Fruit fly (Drosophila melanogaster): ENCODE measurements around the gene Flacc.

Gene Flacc

DNA sequence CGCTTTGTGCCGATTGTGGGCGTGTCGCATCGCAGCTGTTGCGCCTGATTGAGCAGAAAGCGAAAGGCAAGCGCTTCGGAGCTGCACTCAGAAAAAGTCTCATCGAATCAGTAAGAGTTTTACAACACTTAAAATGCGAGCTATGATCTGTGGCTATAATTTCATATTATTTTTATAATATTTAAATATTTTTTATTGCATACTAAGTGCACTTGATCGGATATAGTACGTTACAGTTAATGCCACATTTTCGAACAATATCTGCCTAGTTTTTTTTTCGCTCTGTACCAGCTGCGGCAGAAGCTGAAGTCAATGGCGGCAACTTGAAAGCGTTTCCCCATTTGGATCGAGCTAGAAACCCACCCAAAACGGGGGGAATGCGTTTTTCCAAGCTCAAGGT, 9.4 kb upstream of the Flacc start:
- no peak for TF ChIP-seq EcR (GFP tag; optimal IDR thresholded peaks at IDR 0.05)
- TF ChIP-seq Dll (optimal IDR thresholded peaks at IDR 0.05): no peak
- no peak for TF ChIP-seq psq (optimal IDR thresholded peaks at IDR 0.05)
- TF ChIP-seq pan (optimal IDR thresholded peaks at IDR 0.05): no peak
- no peak for TF ChIP-seq usp (GFP tag; optimal IDR thresholded peaks at IDR 0.05)
- TF ChIP-seq CG8478 (optimal IDR thresholded peaks at IDR 0.05): no peak

DNA sequence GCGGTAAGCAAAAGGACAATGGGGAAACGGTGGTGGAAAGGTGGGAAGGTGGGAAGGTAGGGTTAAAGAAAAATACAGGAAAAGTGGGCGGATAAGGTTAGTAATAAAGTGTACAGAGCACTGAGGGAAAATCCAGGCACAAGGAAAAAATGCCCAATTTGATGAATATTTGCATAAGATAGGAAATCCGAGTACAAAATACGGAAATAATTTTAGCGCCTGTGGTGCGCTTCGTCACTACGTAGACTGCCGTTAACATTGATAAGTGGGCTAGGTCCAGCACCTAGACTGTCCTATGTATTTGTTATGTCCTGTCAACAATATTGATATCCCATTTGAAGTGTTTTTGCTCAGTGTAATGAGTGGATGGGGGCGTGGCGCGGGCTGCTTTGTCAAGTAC, 7.5 kb upstream of the Flacc start:
- TF ChIP-seq psq (optimal IDR thresholded peaks at IDR 0.05): no peak
- no peak for TF ChIP-seq EcR (GFP tag; optimal IDR thresholded peaks at IDR 0.05)
- TF ChIP-seq usp (GFP tag; optimal IDR thresholded peaks at IDR 0.05): no peak
- no peak for TF ChIP-seq CG8478 (optimal IDR thresholded peaks at IDR 0.05)
- no peak for TF ChIP-seq Dll (optimal IDR thresholded peaks at IDR 0.05)
- no peak for TF ChIP-seq pan (optimal IDR thresholded peaks at IDR 0.05)

DNA sequence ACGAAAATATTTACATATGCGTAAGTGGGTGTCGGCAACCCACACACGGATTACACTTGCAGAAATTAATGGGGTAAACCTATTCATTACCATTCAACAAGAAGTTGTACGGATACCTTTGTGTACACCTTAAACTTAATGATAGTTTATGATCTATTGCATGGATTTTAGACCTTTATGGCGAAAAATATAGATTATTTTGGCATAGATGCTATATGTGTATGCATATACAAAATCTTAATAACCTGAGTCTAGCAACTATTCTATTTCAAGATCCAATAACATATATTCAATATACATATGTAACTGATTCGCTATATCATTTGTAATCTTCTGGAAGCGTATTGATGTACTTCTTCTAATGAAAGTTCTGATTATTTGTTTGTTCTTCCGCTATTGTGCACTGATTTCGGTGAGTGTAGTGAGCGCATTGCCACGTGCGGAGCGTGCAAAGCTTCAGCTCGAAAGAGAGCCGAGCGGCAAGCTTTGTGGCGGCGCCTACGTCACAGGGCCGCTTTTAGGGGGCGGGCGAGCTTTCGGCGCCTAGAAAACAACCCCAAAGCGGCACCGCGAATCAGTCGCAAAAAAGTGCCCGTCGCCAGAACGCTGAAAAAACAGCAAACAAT, 6.5 kb upstream of the Flacc start, which contains the start of gene CG7378:
Gene CG7378 (plus strand): TSS at position 576 of the 626 bp plus-strand sequence.
- no peak for TF ChIP-seq CG8478 (optimal IDR thresholded peaks at IDR 0.05)
- no peak for TF ChIP-seq pan (optimal IDR thresholded peaks at IDR 0.05)
- TF ChIP-seq psq (optimal IDR thresholded peaks at IDR 0.05): no peak
- no peak for TF ChIP-seq EcR (GFP tag; optimal IDR thresholded peaks at IDR 0.05)
- no peak for TF ChIP-seq usp (GFP tag; optimal IDR thresholded peaks at IDR 0.05)
- TF ChIP-seq Dll (optimal IDR thresholded peaks at IDR 0.05): no peak

DNA sequence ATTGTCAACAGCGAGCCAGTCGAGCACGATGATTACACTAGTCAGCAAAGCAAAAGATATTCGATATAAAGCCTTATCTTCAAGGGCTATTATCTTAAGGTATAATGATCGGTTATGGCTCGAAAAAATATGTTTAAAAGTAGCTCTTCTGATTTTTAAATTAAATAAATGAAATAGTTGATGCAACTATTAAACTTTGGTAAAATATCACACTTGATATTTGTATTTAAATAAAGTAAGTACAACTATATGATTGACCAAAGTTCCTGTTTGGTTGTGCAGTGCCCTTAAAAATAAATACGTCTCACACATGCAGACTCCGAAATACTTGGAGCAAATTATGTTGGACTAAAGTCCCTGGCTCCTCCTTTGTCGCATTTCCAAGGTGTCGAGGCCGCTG, 4.5 kb upstream of the Flacc start:
- TF ChIP-seq CG8478 (optimal IDR thresholded peaks at IDR 0.05): no peak
- TF ChIP-seq usp (GFP tag; optimal IDR thresholded peaks at IDR 0.05): no peak
- TF ChIP-seq Dll (optimal IDR thresholded peaks at IDR 0.05): no peak
- no peak for TF ChIP-seq psq (optimal IDR thresholded peaks at IDR 0.05)
- TF ChIP-seq EcR (GFP tag; optimal IDR thresholded peaks at IDR 0.05): no peak
- no peak for TF ChIP-seq pan (optimal IDR thresholded peaks at IDR 0.05)

DNA sequence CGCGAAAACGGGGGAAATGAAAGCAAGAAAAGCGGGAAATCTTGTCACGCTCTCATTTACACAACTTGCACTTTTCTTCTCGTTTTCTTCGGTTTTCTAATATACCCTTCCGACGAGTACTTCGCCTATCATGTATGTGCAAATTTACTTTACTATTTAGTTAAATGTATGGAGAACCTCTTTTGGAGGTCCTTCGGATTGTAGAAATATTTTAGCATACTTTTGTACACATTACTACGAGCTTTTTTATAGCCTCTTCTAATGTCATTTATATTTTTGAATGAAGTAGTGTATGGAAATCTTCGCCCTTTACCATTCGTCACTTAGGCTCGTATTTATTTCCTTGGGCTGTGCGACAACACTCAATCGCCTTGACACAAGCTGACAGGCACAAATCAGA, 3.9 kb upstream of the Flacc start:
- no peak for TF ChIP-seq psq (optimal IDR thresholded peaks at IDR 0.05)
- no peak for TF ChIP-seq pan (optimal IDR thresholded peaks at IDR 0.05)
- no peak for TF ChIP-seq CG8478 (optimal IDR thresholded peaks at IDR 0.05)
- no peak for TF ChIP-seq Dll (optimal IDR thresholded peaks at IDR 0.05)
- no peak for TF ChIP-seq EcR (GFP tag; optimal IDR thresholded peaks at IDR 0.05)
- no peak for TF ChIP-seq usp (GFP tag; optimal IDR thresholded peaks at IDR 0.05)

DNA sequence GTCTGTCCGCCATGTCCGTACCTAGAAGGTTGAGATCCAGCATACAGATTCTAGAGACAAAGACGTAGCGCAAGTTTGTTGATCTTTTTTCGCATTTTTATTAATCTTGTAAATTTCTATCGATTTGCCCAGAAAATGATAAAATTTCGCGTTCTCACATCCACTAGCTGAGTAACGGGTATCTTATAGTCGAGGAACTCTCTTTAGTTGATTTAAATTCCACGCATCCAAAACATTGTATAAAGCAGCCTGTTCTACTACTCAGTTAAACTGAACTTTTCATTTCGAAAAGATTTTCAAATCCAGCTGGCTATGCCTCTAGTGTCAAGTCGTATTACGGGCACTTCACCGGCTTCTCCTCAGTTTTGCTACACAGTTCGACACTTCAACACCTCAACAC, 710 bp upstream of the Flacc start, which contains the start of gene SdhBL:
Gene SdhBL (plus strand): TSS at position 301 of the 400 bp plus-strand sequence.
- TF ChIP-seq psq (optimal IDR thresholded peaks at IDR 0.05): no peak
- TF ChIP-seq Dll (optimal IDR thresholded peaks at IDR 0.05): no peak
- no peak for TF ChIP-seq pan (optimal IDR thresholded peaks at IDR 0.05)

DNA sequence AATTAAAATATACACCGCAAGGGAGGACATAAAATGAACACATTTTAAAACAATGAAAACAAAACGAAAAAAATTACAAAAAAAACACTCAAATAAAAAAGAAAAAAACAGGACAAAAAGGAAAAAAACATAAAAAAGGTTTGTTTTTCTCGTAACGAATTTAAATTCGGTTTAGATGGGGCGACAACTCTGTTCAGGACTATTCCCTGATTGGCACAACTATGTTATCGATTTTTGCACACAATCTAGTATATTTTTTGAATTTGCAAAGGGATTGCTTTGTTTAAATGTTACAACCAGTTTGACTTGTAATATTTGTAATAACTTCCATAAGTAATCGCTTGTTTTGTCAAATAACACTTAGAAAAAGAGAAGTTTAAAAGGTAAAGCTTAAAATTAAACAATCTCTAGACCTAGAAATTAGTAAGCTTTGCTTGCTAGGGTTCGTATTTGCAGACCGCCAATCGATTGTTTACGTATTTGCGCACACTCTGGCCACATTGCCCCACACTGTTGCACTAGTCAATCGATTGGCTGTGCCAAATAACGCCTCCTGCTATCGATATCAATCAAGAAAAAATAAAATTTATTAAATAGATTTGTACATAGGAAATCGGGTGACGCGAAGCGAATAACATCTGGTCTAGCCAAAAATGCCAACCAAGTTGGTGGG, 9.3 kb downstream of the Flacc start, which contains the start of gene CG7332:
Gene CG7332 (plus strand): TSS at position 515 of the 673 bp plus-strand sequence.
- TF ChIP-seq psq (optimal IDR thresholded peaks at IDR 0.05): no peak

DNA sequence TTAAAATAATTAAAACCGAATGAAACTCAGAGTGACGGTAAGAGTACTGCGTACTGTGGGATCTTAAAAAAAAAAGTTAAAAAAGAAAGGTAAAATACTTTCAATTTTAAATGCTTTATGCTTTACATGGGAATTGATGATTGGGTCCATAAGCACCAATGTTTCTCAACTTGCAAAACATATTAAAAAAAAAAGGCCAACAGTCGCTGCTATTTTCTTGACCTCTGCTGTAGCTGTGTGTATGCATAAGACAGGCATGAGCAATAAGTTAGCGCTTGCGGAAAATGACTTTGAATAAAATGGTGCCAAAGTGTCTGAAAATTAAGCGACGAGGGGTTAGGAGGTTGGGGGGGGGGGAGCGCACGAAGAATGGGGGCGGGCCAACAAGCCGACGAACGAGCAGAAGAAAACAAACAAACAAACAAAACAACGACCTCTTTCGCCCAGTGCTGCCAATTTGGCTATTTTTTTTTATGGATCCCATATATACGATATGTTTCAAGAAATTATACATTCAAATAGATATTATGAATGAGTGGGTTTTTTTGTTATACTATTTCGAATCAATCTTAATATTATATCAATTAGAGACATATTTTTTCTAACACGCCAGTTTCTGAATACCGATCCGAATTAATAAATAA, 23.8 kb downstream of the Flacc start:
- TF ChIP-seq CG8478 (optimal IDR thresholded peaks at IDR 0.05): no peak
- no peak for TF ChIP-seq EcR (GFP tag; optimal IDR thresholded peaks at IDR 0.05)
- TF ChIP-seq Dll (optimal IDR thresholded peaks at IDR 0.05): no peak
- no peak for TF ChIP-seq psq (optimal IDR thresholded peaks at IDR 0.05)
- no peak for TF ChIP-seq pan (optimal IDR thresholded peaks at IDR 0.05)
- TF ChIP-seq usp (GFP tag; optimal IDR thresholded peaks at IDR 0.05): no peak

DNA sequence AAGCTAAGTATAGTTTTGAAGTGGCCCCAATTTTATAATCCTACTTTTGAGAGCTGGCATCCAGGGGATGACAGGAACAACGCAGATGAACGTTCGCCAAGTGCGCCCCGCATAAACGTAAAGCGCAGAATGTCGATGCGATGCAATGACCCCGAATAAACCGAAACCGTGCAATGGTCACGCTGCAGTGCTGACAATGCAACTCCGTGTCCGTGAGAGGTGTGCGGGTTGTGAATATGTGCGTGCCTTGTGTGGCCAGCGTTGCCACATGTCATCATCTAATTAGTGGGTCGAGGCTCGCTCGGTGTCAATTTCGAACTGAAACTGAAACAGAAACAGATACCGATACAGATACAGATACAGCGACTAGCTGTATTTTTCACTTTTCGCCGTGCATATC, 25.3 kb downstream of the Flacc start:
- TF ChIP-seq pan (optimal IDR thresholded peaks at IDR 0.05) (no peak), CG8478 (optimal IDR thresholded peaks at IDR 0.05) (no peak), EcR (GFP tag; optimal IDR thresholded peaks at IDR 0.05) (no peak), psq (optimal IDR thresholded peaks at IDR 0.05) (no peak), Dll (optimal IDR thresholded peaks at IDR 0.05) (no peak), usp (GFP tag; optimal IDR thresholded peaks at IDR 0.05) (no peak)

DNA sequence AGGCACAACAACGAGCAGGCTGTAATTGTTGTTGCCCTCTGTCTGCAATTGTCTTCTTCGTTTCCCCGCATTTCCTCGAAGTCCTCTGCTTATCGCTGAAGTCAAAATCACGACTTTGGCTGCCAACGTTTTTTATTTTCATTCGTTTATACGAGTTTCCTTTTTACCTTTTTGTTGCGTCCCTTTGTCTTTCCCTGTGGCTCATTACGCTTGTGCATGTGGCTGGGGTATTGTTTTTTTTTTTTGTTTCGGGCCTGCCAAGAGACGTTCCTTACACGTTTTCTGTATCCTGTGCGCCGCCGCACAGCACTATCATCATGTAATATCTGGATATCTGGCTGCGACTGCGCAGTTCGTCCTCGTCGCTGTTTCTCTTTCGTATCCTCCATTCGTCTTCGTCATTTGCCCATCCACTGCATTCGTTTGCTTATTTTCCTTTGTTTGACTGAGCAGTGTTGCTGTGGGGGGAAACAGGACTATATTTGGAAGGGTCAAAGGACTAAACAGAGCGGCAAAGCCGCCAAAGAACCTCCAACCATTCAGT, 27.1 kb downstream of the Flacc start:
- TF ChIP-seq EcR (GFP tag; optimal IDR thresholded peaks at IDR 0.05): no peak
- TF ChIP-seq psq (optimal IDR thresholded peaks at IDR 0.05): no peak
- no peak for TF ChIP-seq pan (optimal IDR thresholded peaks at IDR 0.05)
- no peak for TF ChIP-seq CG8478 (optimal IDR thresholded peaks at IDR 0.05)
- no peak for TF ChIP-seq usp (GFP tag; optimal IDR thresholded peaks at IDR 0.05)
- no peak for TF ChIP-seq Dll (optimal IDR thresholded peaks at IDR 0.05)

DNA sequence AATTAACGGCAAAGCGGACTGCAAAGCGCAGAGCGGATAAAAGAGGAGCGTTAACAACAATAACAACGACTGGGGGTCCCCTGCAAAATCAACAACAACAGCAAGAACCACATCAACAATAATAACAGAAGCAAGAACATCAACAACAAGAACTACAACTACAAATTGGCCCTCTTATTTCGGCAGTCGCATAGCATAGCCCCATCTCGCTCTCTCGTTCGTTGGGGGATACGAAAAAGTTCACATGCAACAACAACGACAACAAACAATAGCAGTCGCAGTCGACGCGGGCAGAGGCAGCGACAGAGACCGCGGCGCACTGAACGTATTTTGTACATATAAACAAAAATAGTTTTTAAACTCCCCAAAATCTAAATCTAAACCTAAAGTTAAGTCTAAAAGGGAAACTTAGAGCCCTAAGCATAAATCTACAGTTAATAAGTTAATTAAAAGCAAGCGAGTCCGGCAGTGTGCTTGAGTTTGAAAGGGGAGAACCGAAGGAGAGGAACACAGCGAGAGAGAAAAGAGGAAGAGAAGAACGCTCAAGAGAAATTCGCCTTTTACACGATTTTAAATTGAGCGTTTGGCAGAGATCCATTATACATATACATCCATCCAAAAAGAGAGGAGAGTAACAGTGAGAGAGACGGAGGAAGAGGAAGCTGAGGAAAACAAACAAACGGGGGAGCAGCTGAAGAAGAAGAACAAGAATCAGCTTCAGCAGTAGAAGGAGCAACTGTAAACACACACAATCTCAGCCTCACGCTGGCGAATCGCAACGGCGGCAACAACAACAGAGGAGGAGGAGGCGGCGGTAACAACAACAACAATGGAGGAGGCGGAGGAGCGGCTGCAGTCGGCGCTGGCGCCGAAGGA, 28.7 kb downstream of the Flacc start:
- no peak for TF ChIP-seq psq (optimal IDR thresholded peaks at IDR 0.05)
- TF ChIP-seq usp (GFP tag; optimal IDR thresholded peaks at IDR 0.05): no peak
- no peak for TF ChIP-seq pan (optimal IDR thresholded peaks at IDR 0.05)
- no peak for TF ChIP-seq EcR (GFP tag; optimal IDR thresholded peaks at IDR 0.05)
- no peak for TF ChIP-seq CG8478 (optimal IDR thresholded peaks at IDR 0.05)
- no peak for TF ChIP-seq Dll (optimal IDR thresholded peaks at IDR 0.05)

Data from whole organism.